Worm (Caenorhabditis elegans): ENCODE measurements around the gene acdh-2.

DNA sequence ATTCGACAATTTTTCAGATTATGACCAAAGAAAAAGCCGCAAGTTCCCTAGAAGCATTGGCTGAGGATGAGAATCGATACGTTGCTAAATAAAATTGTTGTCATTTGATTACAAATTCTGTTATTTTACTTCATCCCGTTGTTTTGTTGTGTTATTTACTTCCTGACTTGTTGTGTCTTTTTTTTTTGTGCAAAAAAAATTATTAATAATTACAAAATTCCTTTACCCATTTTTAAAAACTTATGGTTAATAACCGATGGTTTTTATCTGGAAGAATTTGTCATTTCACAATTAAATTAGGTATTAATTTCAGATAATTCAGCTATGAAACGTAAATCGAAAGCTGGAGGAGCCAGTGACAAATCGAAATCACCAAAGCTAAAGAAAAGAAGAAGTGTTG is 49.0 kb upstream of the acdh-2 start, which contains the start of gene C17G10.1:
- TF ChIP-seq unc-62 (GFP tag; optimal IDR thresholded peaks at IDR 0.05) (no peak), pha-4 (tag; optimal IDR thresholded peaks at IDR 0.05) (no peak), mls-2 (tag; optimal IDR thresholded peaks at IDR 0.05) (no peak), nhr-237 (tag; optimal IDR thresholded peaks at IDR 0.05) (no peak), ztf-11 (tag; optimal IDR thresholded peaks at IDR 0.05) (no peak), sem-2 (GFP tag; optimal IDR thresholded peaks at IDR 0.05) (no peak), nhr-28 (tag; optimal IDR thresholded peaks at IDR 0.05) (no peak), lsy-2 (tag; optimal IDR thresholded peaks at IDR 0.05) (no peak), unc-39 (tag; optimal IDR thresholded peaks at IDR 0.05) (no peak), mep-1 (tag; optimal IDR thresholded peaks at IDR 0.05) (no peak), unc-120 (tag; optimal IDR thresholded peaks at IDR 0.05; ENCODE audit: poor library complexity, severe bottlenecking) (no peak), snpc-4 (tag; optimal IDR thresholded peaks at IDR 0.05) (no peak), nhr-12 (tag; optimal IDR thresholded peaks at IDR 0.05) (no peak), ceh-39 (tag; optimal IDR thresholded peaks at IDR 0.05) (no peak)
